Worm (Caenorhabditis elegans): Measurements from ENCODE around the gene W03F9.2.

Gene W03F9.2

ce11 chrV:123915-124314 is 3.9 kb downstream of the W03F9.2 start:
- TF ChIP-seq ceh-39 (tag; optimal IDR thresholded peaks at IDR 0.05) (no peak), mep-1 (tag; optimal IDR thresholded peaks at IDR 0.05) (no peak), zip-8 (tag; optimal IDR thresholded peaks at IDR 0.05) (no peak), snpc-4 (tag; optimal IDR thresholded peaks at IDR 0.05) (no peak), pha-4 (tag; optimal IDR thresholded peaks at IDR 0.05) (no peak), elt-1 (tag; optimal IDR thresholded peaks at IDR 0.05; ENCODE audit: borderline replicate concordance, insufficient read depth) (no peak), unc-39 (tag; optimal IDR thresholded peaks at IDR 0.05) (no peak), ztf-11 (tag; optimal IDR thresholded peaks at IDR 0.05) (no peak), lsy-2 (tag; optimal IDR thresholded peaks at IDR 0.05) (no peak), mls-2 (tag; optimal IDR thresholded peaks at IDR 0.05) (no peak), ceh-43 (GFP tag; optimal IDR thresholded peaks at IDR 0.05) (no peak), ceh-83 (GFP tag; optimal IDR thresholded peaks at IDR 0.05) (no peak), nhr-237 (tag; optimal IDR thresholded peaks at IDR 0.05) (no peak), lin-32 (GFP tag; optimal IDR thresholded peaks at IDR 0.05) (no peak), ham-2 (GFP tag; optimal IDR thresholded peaks at IDR 0.05) (no peak), lin-13 (tag; optimal IDR thresholded peaks at IDR 0.05) (no peak), cnd-1 (tag; optimal IDR thresholded peaks at IDR 0.05) (no peak), elt-3 (tag; optimal IDR thresholded peaks at IDR 0.05) (no peak), unc-62 (GFP tag; optimal IDR thresholded peaks at IDR 0.05) (no peak)

- TF ChIP-seq nhr-2 (tag; optimal IDR thresholded peaks at IDR 0.05) (no peak), nhr-12 (tag; optimal IDR thresholded peaks at IDR 0.05) (no peak), M03D4.4 (tag; optimal IDR thresholded peaks at IDR 0.05) (no peak), bed-3 (GFP tag; optimal IDR thresholded peaks at IDR 0.05) (no peak), ceh-83 (GFP tag; optimal IDR thresholded peaks at IDR 0.05) (no peak), cnd-1 (tag; optimal IDR thresholded peaks at IDR 0.05) (no peak), lin-13 (tag; optimal IDR thresholded peaks at IDR 0.05) (no peak)
Observed at ce11 chrV:123513-123912, 4.3 kb downstream of the W03F9.2 start.

- peak; percentile 5 for TF ChIP-seq hlh-1 (tag; optimal IDR thresholded peaks at IDR 0.05)
- TF ChIP-seq nhr-237 (tag; optimal IDR thresholded peaks at IDR 0.05): no peak
- TF ChIP-seq mep-1 (tag; optimal IDR thresholded peaks at IDR 0.05): peak; percentile 9
Observed at ce11 chrV:122750-123149, 5.1 kb downstream of the W03F9.2 start, which contains the start of gene cgp-1. TSS of gene cgp-1 (minus strand) at chrV:122789.

- TF ChIP-seq lsy-2 (tag; optimal IDR thresholded peaks at IDR 0.05) (no peak), bed-3 (GFP tag; optimal IDR thresholded peaks at IDR 0.05) (no peak), unc-120 (tag; optimal IDR thresholded peaks at IDR 0.05; ENCODE audit: poor library complexity, severe bottlenecking) (no peak), ces-1 (GFP tag; optimal IDR thresholded peaks at IDR 0.05) (no peak), unc-62 (GFP tag; optimal IDR thresholded peaks at IDR 0.05) (no peak), hlh-1 (tag; optimal IDR thresholded peaks at IDR 0.05) (no peak), mls-2 (tag; optimal IDR thresholded peaks at IDR 0.05) (no peak), ceh-39 (tag; optimal IDR thresholded peaks at IDR 0.05) (no peak), nhr-12 (tag; optimal IDR thresholded peaks at IDR 0.05) (no peak), ztf-11 (tag; optimal IDR thresholded peaks at IDR 0.05) (no peak), ham-2 (GFP tag; optimal IDR thresholded peaks at IDR 0.05) (no peak), M03D4.4 (tag; optimal IDR thresholded peaks at IDR 0.05) (no peak), ceh-43 (GFP tag; optimal IDR thresholded peaks at IDR 0.05) (no peak), tbx-8 (GFP tag; optimal IDR thresholded peaks at IDR 0.05) (no peak), elt-3 (tag; optimal IDR thresholded peaks at IDR 0.05) (no peak), cnd-1 (tag; optimal IDR thresholded peaks at IDR 0.05) (no peak), flh-1 (GFP tag; optimal IDR thresholded peaks at IDR 0.05) (no peak), mep-1 (tag; optimal IDR thresholded peaks at IDR 0.05) (no peak), snpc-4 (tag; optimal IDR thresholded peaks at IDR 0.05) (no peak)
Observed at ce11 chrV:122249-122648, 5.6 kb downstream of the W03F9.2 start.

ce11 chrV:117312-117711 is 10.5 kb downstream of the W03F9.2 start:
- TF ChIP-seq hlh-1 (tag; optimal IDR thresholded peaks at IDR 0.05) (peak; percentile 25), mab-5 (tag; optimal IDR thresholded peaks at IDR 0.05) (no peak)

- TF ChIP-seq sem-2 (GFP tag; optimal IDR thresholded peaks at IDR 0.05) (no peak), mls-2 (tag; optimal IDR thresholded peaks at IDR 0.05) (no peak), snpc-4 (tag; optimal IDR thresholded peaks at IDR 0.05) (no peak), zip-8 (tag; optimal IDR thresholded peaks at IDR 0.05) (no peak), nhr-28 (tag; optimal IDR thresholded peaks at IDR 0.05) (no peak), ces-1 (GFP tag; optimal IDR thresholded peaks at IDR 0.05) (no peak), unc-39 (tag; optimal IDR thresholded peaks at IDR 0.05) (no peak), ceh-83 (GFP tag; optimal IDR thresholded peaks at IDR 0.05) (no peak), flh-1 (GFP tag; optimal IDR thresholded peaks at IDR 0.05) (no peak), lsy-2 (tag; optimal IDR thresholded peaks at IDR 0.05) (no peak), drap-1 (GFP tag; optimal IDR thresholded peaks at IDR 0.05) (no peak), mab-5 (tag; optimal IDR thresholded peaks at IDR 0.05) (no peak)
Observed at ce11 chrV:116243-116642, 11.6 kb downstream of the W03F9.2 start.
